Worm (Caenorhabditis elegans) whole organism, dauer: Measurements from ENCODE around the gene dhs-22.
"Not testable (repeated sequence)": the region's sequence is repeated elsewhere in the genome, so short reads cannot be mapped to it uniquely, and the experiment has no call there.

Source experiments
- unc-62 ChIP-seq: sonication (generic microtip); optimal IDR thresholded peaks from 2 replicates; lab custom pipeline; 2017; ENCODE audit warnings: missing biosample characterization, missing genetic modification reagents, missing genetic modification characterization

The dhs-22 gene

DNA sequence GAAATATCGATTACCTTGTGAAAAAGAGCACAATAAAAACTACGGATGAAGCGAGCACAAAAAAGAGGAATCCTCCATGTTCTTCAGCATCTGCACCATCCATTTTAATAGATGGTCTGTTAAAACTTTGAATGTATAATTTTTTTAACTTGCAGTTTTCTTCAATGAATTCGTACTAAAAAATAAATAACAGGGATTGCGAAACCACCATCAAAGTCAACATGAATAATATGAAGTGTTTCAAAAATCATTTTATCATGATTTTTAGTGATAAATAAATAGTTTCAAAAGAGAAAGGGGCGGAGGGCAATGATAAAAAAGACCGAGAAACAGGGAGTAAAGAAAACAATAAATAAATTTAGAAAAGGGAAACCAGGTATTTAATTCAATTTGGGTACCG lies at the start of gene dhs-22:
dhs-22 (minus strand) TSS at position 116 of the 400 bp plus-strand sequence.
- no peak for TF ChIP-seq unc-62 (GFP tag; lab: Kevin White, UChicago)

DNA sequence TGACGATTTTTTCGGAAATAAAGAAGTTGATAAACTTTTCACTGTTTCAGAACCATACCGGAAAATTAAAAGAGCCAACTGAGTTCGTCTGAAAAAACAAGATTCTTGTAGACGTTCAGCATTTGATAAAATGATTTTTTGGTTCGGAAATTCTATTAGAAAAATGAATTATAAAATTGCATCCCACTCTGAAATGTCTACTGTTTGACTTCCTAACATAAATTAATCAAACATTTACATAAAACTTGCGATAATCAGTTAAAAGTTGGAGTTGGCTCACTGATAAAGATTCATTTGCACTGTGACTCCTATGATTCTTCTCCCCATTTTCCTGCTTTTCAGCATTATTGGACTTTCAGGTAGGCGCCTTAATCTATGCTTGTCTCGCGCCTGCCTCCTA lies 47.7 kb upstream of the dhs-22 start, which contains the start of gene clec-57:
clec-57 (plus strand) TSS at position 301 of the 400 bp plus-strand sequence.
- no peak for TF ChIP-seq unc-62 (GFP tag; lab: Kevin White, UChicago)

DNA sequence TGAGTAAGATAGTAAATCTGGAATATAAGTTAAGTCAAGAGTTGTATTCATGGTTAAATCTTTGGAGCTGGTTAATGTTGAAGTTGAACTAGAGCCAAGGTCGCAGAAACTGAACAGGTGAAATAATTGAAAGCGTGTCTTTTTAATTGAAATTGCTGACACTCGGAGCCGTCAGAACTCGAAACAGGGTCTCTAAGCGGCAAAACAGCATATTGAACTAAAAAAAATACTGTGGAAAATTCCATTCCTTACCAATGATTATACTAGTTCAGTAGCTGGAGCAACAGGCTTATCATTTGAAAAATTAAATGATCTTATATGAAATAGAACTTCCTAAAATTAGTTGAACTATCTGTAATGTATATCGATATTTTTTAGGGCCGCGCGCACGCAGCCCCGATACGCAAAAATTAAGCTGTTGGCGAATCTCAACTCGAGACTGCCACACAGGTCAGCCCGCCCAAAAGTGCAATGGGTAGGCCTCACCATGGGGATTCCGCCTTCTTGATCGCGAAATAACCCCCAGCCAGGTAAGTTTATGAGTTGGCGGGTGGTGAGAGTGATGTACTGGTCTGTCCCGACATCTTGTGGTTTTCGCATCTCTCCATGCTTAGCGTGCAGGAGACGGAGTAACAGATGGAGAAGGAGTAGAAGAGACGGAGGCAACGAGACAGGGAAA lies 47.1 kb upstream of the dhs-22 start, which contains the start of gene srz-97:
srz-97 (minus strand) TSS at position 51 of the 679 bp plus-strand sequence.
- no peak for TF ChIP-seq unc-62 (GFP tag; lab: Kevin White, UChicago)

DNA sequence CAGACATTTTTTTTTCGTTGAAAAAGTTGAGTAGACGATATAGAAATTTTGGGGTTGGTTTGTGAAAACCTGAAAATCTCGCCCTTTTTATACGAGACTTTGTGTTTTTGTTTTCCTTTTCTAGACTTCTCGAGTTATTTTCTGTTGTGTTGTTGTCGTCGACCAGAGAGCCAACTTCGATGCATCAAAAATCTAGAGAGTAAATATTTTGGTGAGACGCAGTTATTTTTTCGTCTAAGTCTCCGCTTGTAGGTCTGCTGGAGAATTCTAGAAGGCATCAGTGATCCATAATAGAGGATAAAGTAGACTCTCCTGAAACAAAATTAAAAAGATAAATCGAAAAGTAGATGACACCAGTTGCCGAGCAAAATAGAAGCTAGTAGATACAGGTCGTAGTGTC lies 43.1 kb upstream of the dhs-22 start, which contains the start of gene F08H9.4:
F08H9.4 (minus strand) TSS at position 61 of the 400 bp plus-strand sequence.
- TF ChIP-seq unc-62 (GFP tag; lab: Kevin White, UChicago), result no peak

DNA sequence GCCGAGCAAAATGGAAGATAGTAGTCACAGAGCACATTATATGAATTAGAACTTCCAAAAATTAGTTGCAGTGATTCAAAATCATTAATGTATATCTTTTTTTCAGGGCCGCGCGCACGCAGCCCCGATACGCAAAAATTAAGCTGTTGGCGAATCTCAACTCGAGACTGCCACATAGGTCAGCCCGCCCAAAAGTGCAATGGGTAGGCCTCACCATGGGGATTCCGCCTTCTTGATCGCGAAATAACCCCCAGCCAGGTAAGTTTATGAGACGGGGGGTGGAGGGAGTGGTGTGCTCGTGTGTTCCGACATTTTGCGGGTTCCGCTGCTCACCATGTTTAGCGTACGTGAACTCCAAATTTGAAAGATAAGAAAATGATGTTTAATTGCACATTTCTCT lies 41.8 kb upstream of the dhs-22 start, which contains the start of gene F08H9.3:
F08H9.3 (minus strand) TSS at position 252 of the 400 bp plus-strand sequence.
- TF ChIP-seq unc-62 (GFP tag; lab: Kevin White, UChicago), result not testable (repeated sequence)

DNA sequence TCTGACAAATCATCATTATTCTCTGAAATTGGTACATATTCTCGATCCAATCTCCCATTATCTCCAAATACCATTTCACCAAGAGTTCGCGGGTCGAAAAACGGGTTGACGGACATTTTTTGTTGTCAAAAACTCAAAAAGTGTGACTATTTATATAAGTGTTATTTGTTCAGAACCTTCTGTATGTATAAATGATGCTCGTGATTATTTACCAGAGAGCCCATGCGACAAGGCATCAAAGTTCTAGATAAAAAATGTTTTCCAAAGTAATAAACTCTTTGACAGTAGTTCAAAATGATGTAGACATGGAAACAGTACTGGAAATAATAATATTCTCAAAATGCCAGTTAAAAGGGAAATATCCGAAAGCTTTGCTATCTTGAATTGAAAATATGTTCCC lies 41.4 kb upstream of the dhs-22 start:
- TF ChIP-seq unc-62 (GFP tag; lab: Kevin White, UChicago), result no peak

DNA sequence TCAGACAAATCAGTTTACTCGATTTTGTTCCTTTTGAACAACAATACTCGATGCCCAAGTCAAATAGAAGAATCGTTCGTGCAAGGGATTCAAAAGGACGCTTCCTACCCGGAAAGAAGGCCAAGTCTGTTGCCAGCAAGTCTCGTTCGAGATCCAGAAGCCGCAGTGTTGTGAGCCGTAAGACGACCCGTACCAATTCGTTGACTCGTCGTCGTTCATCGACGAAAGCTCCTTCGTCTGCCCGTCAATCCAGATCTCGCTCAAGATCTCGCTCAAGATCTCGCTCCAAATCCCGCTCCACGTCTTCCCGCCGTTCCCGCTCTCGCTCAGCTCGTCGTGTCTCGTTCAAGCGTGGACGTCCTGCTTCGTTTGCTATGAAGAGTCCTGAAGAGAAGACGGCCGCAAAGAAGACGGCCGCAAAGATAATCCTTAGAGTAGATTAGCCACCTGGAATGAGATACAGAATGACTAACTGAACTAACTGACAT lies 39.4 kb upstream of the dhs-22 start, which contains the start of gene F08H9.2:
F08H9.2 (plus strand) TSS at position 51 of the 488 bp plus-strand sequence.
- TF ChIP-seq unc-62 (GFP tag; lab: Kevin White, UChicago), result no peak

DNA sequence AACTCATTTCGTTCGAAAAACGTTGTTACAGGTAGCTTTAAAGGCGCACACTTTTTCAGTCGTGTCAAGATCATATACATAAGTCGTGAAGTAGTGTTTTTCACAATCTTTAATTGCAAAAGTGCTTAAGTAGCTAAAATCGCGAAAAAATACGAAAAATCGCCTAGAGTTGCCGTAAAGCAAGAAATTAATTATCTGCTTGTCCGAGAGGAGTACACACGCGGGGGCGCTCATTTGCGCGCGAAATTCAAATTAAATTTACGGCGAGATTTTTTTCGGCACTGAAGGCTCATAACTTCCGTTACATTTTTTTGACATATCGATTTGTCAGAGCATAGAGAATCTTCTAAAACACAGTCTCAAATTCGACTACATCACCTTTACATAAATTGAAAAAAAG lies 38.9 kb upstream of the dhs-22 start:
- TF ChIP-seq unc-62 (GFP tag; lab: Kevin White, UChicago), result no peak

DNA sequence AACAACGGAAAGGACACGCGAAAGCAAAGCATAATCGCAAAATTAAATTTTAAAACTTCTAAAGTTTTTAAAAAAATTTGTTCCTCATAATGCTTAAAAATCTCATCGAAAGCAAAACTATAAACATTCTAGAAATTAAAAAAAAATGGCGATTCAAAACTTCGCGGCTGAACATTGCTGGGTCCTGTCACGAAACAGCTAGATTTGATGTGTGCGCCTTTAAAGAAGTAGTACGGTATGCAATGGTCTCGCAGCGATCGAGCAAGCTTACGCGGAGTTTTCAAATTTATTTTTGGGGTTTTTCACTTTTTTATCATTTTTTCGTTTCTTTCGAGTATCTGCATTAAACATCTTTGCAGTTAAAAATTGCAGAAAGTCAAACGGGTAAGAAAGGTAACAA lies 35.8 kb upstream of the dhs-22 start, which contains the start of gene coh-3:
coh-3 (plus strand) TSS at position 353 of the 400 bp plus-strand sequence.
- TF ChIP-seq unc-62 (GFP tag; lab: Kevin White, UChicago), result no peak

DNA sequence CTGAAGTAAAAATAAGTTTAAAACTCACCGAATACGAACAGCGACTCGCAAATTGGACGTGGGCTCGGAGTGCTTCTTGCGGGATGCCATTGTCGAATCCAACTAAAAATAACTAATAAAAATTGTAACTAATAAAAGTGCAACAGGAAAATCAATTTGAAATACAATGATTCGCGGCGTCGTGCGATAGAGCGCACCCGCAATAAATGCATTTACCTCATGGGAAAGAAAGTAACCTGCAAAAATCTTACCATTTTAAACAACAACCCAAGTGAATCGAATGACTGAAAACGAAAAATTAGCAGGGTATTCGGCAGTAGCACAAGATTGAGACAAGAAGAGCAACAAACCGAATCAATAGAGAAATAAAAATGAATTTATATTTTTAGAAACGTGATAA lies 35.4 kb upstream of the dhs-22 start, which contains the start of gene bmk-1:
bmk-1 (minus strand) TSS at position 359 of the 400 bp plus-strand sequence.
- TF ChIP-seq unc-62 (GFP tag; lab: Kevin White, UChicago), result no peak

DNA sequence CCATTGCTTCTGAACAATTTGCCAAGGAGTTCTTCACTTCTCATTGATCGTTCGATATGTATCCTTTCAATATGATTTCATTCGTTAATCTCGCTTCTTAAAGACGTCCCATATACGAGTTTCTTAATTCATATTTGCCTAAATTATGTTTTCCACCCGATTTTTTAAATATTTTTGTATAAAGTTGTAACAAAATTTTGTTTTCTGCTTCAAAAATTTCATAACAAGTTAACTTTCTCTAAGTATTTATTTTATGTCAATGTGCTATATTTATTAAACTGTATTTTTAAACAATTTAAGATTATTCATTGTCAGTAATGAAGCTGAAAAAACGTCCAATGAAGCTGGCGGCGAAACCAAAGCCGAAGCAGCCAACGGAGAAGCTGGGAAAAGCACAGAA lies 28.2 kb upstream of the dhs-22 start, which contains the start of gene F23B12.7:
F23B12.7 (plus strand) TSS at position 301 of the 400 bp plus-strand sequence.
- no peak for TF ChIP-seq unc-62 (GFP tag; lab: Kevin White, UChicago)

DNA sequence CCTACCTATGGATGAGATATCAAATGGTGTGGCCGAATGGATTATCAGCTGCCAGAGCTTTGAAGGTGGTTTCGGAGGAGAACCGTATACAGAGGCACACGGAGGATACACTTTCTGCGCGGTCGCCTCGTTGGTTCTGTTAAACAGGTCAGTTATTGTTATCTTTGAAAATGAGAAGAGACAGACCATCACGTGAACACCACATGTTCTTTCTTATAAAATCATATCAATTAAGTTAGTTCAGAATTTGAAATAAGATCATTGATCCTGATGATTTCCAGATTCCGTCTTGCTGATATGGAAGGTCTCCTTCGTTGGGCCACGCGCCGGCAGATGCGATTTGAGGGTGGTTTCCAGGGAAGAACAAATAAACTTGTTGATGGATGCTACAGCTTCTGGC lies 27.4 kb upstream of the dhs-22 start:
- no peak for TF ChIP-seq unc-62 (GFP tag; lab: Kevin White, UChicago)

DNA sequence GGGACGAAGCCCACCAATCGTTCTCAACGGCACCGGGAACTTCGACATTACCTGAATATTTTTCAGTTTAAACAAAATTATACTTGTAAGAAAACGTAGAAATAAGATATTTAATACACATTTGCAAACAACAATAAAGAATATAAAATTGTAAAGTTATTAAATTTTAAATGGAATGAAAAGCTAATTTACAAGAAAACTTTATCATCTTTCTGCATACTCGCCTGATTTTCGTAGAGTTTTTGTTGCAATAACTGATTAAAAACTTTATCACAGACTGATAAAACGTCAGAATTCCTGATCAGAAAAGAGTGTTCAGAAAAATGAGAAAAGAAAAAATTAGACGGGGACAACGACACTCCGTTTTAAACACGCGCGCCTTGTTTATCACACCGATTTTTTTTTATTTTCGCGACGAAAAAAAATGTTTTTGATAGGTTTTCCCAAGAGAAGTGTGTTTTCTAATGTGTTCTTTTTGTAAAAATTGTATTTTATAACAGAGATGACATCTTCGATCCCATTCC lies 26.1 kb upstream of the dhs-22 start, which contains the start of the genes dlat-1 and fntb-1:
dlat-1 (minus strand) TSS at position 51 of the 524 bp plus-strand sequence.
fntb-1 (plus strand) TSS at position 412 of the 524 bp plus-strand sequence.
- TF ChIP-seq unc-62 (GFP tag; lab: Kevin White, UChicago), result no peak

DNA sequence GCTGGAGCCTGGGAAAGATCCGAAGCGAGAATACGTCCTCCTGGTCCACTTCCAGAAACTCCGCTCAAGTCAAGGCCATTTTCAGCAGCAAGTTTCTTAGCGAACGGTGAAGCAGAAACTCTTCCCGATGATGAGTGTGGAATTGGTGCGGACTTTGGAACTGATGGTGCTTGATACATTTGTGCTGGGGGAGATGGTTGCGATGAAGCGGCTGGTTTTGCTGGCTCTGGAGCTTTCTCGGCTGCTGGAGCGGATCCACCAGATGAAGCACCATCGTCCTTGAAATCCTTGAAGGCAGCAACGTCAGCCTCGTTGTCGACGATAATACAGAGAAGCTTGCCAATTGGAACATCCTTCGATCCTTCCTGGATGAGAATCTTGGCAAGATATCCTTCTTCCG lies 25.2 kb upstream of the dhs-22 start:
- no peak for TF ChIP-seq unc-62 (GFP tag; lab: Kevin White, UChicago)

DNA sequence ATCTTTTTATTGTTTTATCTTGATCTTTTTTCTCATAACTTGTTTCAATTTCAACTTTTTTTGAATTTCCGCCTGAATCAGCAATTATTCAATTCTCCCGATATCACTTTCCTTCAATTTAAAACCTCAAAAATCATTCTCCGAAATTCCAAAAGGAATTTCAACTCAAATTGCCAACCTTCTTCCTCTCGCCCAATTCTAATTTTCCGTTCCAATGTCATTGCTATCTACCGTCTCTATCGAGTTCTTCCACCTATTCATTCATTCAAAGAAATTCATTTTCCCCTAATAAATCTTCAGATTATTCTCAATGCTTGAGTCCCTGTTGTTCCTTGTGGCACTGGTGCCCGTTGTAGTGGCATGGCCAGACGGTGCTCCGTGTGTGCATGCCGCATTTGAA lies 19.6 kb upstream of the dhs-22 start, which contains the start of gene F23B12.4:
F23B12.4 (plus strand) TSS at position 301 of the 400 bp plus-strand sequence.
- no peak for TF ChIP-seq unc-62 (GFP tag; lab: Kevin White, UChicago)

DNA sequence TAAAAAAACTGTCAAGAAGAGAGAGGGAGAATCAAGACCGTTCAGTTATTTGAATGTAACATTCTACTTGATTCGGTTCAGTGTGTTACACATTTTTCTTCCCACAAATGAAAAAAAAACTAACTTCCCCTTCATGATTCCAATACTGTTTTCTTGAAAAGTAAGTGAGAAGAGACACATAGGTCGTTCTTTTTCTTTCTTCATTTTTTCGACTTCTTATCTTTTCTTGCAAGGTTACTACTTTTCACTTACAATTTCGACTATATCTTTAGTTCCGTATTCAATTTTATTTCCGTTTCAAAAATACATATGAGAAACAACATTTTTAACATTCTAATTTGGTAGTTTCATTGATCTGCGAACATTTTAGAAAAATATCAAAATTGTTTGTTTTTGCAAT lies 18.0 kb upstream of the dhs-22 start:
- TF ChIP-seq unc-62 (GFP tag; lab: Kevin White, UChicago), result no peak
